Worm (Caenorhabditis elegans) whole organism, late embryonic: ENCODE measurements around the gene Y42A5A.1.

Experiments used
- C08G9.2 ChIP-seq: sonication (generic microtip); optimal IDR thresholded peaks from 2 replicates; lab custom pipeline; 2016; ENCODE audit warnings: mild to moderate bottlenecking, missing genetic modification characterization, moderate library complexity, missing compliant biosample characterization
- ahr-1 ChIP-seq: sonication (generic microtip); optimal IDR thresholded peaks from 2 replicates; lab custom pipeline; 2016; ENCODE audit warnings: missing genetic modification characterization, missing compliant biosample characterization
- ceh-14 ChIP-seq: sonication (generic microtip); optimal IDR thresholded peaks from 2 replicates; lab custom pipeline; 2016; ENCODE audit warnings: missing genotype, missing genetic modification characterization, missing compliant biosample characterization
- ceh-2 ChIP-seq: sonication (generic microtip); optimal IDR thresholded peaks from 2 replicates; lab custom pipeline; 2016; ENCODE audit warnings: missing genotype, missing genetic modification characterization, missing compliant biosample characterization
- ceh-22 ChIP-seq: sonication (generic microtip); optimal IDR thresholded peaks from 2 replicates; lab custom pipeline; 2017; ENCODE audit warnings: missing biosample characterization, missing genetic modification characterization
- ceh-30 ChIP-seq: fragments of 150-350 bp; optimal IDR thresholded peaks from 2 replicates; lab custom pipeline; 2014; ENCODE audit warnings: missing biosample characterization, missing genetic modification characterization
- ceh-31 ChIP-seq: sonication (generic microtip); optimal IDR thresholded peaks from 2 replicates; lab custom pipeline; 2016; ENCODE audit warnings: missing genetic modification characterization, missing compliant biosample characterization
- che-1 ChIP-seq: sonication (generic microtip); optimal IDR thresholded peaks from 2 replicates; lab custom pipeline; 2016; ENCODE audit warnings: mild to moderate bottlenecking, missing genetic modification characterization, missing compliant biosample characterization
- elt-2 ChIP-seq: sonication (generic microtip); optimal IDR thresholded peaks from 2 replicates; lab custom pipeline; 2016; ENCODE audit warnings: missing genetic modification reagents, missing genetic modification characterization, missing compliant biosample characterization
- hlh-30 ChIP-seq: sonication (generic microtip); optimal IDR thresholded peaks from 2 replicates; lab custom pipeline; 2017; ENCODE audit warnings: antibody characterized with exemption, missing genetic modification characterization, missing compliant biosample characterization; ENCODE audit not compliant: insufficient read depth
- hlh-6 ChIP-seq: sonication (generic microtip); optimal IDR thresholded peaks from 2 replicates; lab custom pipeline; 2016; ENCODE audit warnings: missing genotype, missing genetic modification characterization, missing compliant biosample characterization
- lim-6 ChIP-seq: sonication (generic microtip); optimal IDR thresholded peaks from 2 replicates; lab custom pipeline; 2016; ENCODE audit warnings: missing genetic modification characterization, missing compliant biosample characterization
- nfya-1 ChIP-seq: sonication (generic microtip); optimal IDR thresholded peaks from 2 replicates; lab custom pipeline; 2017; ENCODE audit warnings: missing genetic modification characterization, mild to moderate bottlenecking, missing compliant biosample characterization, antibody characterized with exemption, moderate library complexity
- odd-2 ChIP-seq: sonication (generic microtip); optimal IDR thresholded peaks from 2 replicates; lab custom pipeline; 2017; ENCODE audit warnings: antibody characterized with exemption, mild to moderate bottlenecking, missing genetic modification characterization, missing compliant biosample characterization
- pat-9 ChIP-seq: fragments of 200-800 bp; sonication (Bioruptor generic); optimal IDR thresholded peaks from 2 replicates; lab custom pipeline; 2018; ENCODE audit warnings: mild to moderate bottlenecking, missing genetic modification characterization, moderate library complexity, missing compliant biosample characterization
- pax-1 ChIP-seq: fragments of 150-350 bp; optimal IDR thresholded peaks from 2 replicates; lab custom pipeline; 2014; ENCODE audit warnings: missing biosample characterization, missing genetic modification characterization
- pha-2 ChIP-seq: sonication (generic microtip); optimal IDR thresholded peaks from 2 replicates; lab custom pipeline; 2017; ENCODE audit warnings: mild to moderate bottlenecking, missing genetic modification characterization, missing compliant biosample characterization
- pha-4 ChIP-seq: fragments of 150-350 bp; optimal IDR thresholded peaks from 2 replicates; lab custom pipeline; 2018; ENCODE audit warnings: missing biosample characterization, missing genetic modification reagents, missing genetic modification characterization
- ref-2 ChIP-seq: sonication (generic microtip); optimal IDR thresholded peaks from 2 replicates; lab custom pipeline; 2016; ENCODE audit warnings: missing genetic modification characterization, missing compliant biosample characterization
- rnt-1 ChIP-seq: sonication (generic microtip); optimal IDR thresholded peaks from 2 replicates; lab custom pipeline; 2016; ENCODE audit warnings: missing genetic modification characterization, missing compliant biosample characterization
- sox-2 ChIP-seq: fragments of 200-800 bp; sonication (Bioruptor generic); IDR thresholded peaks from 2 replicates; pipeline ENCODE4 v1.3.6; 2022; ENCODE audit warnings: missing genetic modification reagents, missing genetic modification characterization, missing compliant biosample characterization
- tbx-7 ChIP-seq: sonication (generic microtip); optimal IDR thresholded peaks from 2 replicates; lab custom pipeline; 2016; ENCODE audit warnings: missing genotype, missing genetic modification characterization, missing compliant biosample characterization
- unc-42 ChIP-seq: sonication (generic microtip); optimal IDR thresholded peaks from 2 replicates; lab custom pipeline; 2016; ENCODE audit warnings: missing genotype, missing genetic modification characterization, missing compliant biosample characterization
- zip-5 ChIP-seq: sonication (generic microtip); optimal IDR thresholded peaks from 2 replicates; lab custom pipeline; 2016; ENCODE audit warnings: missing genetic modification characterization, missing compliant biosample characterization

The Y42A5A.1 gene

DNA sequence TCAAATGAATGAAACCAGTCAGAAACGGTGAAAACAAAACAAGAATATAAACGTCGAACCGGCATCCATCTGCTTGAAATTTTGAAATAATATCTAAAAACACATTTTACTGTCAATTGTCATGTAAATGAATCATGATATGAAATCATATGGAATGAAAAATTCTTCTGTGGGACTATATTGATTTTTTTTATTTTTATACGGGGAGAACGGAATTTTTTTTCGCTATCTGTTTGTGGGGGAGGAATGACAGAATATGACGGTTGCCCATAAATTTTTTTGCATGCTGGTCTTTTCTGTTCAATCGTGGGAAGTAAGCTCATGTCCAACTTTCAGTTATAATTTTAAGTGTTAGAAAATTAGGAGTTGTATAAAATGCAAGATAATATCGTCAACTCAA lies 56.9 kb downstream of the Y42A5A.1 start, which contains the start of gene C06H2.7:
TSS of gene C06H2.7 (minus strand) at position 101 of the 400 bp plus-strand sequence.
- TF ChIP-seq nfya-1 (no peak), unc-42 (tag; lab: Kevin White, UChicago) (no peak), ref-2 (tag; lab: Kevin White, UChicago) (no peak), sox-2 (GFP tag; lab: Robert Waterston, UW) (no peak), hlh-6 (tag; lab: Kevin White, UChicago) (no peak), che-1 (tag; lab: Kevin White, UChicago) (no peak), ahr-1 (tag; lab: Kevin White, UChicago) (no peak), pha-2 (tag; lab: Kevin White, UChicago) (no peak), ceh-2 (tag; lab: Kevin White, UChicago) (no peak), pax-1 (no peak), ceh-31 (tag; lab: Kevin White, UChicago) (no peak), tbx-7 (tag; lab: Kevin White, UChicago) (no peak)
- TF ChIP-seq, all 69 proteins: peak for 0

DNA sequence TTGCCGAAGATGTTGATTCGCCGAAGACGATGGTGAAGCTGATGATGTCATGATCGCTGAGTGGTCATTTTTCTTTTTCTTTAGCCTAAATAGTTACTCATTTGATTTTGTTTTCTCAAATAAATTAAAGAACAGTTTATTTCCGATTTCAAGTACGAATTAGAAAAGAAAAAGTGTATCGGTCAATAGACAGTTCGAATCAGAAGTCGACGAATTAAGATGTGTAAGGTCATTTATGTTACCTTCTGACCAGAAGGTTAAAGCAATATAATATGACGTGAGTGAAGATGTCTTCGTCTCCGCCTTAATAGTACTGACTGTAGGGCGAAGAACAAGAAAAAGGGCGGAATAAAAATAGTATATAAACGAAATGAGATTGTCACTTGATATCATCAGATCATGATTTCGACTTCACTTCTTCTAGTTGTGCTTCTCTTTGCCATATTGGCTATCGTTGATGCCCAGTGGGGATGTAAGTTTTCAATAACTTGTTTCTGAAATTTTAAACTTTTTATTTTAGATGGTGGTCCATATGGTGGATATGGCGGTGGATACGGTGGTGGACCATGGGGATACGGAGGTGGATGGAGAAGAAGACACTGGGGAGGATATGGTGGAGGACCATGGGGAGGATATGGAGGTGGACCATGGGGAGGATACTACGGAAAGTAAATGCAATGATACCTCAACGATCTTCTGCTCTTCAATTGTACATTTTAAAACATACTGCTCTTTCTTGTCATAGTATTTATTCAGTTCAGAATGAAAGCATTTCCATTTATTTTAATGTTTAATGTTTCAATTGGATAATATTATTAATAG lies 59.4 kb downstream of the Y42A5A.1 start, which contains the start of the genes T19C4.24 and nlp-33:
TSS of gene T19C4.24 (minus strand) at position 51 of the 822 bp plus-strand sequence.
TSS of gene nlp-33 (plus strand) at position 389 of the 822 bp plus-strand sequence.
- TF ChIP-seq ceh-30 (tag; lab: Kevin White, UChicago) = no peak
- no peak for TF ChIP-seq lim-6 (tag; lab: Kevin White, UChicago)
- no peak for TF ChIP-seq che-1 (tag; lab: Kevin White, UChicago)
- TF ChIP-seq elt-2 = no peak
- no peak for TF ChIP-seq hlh-30 (tag; lab: Kevin White, UChicago)
- TF ChIP-seq odd-2 = no peak
- TF ChIP-seq nfya-1 = no peak
- no peak for TF ChIP-seq pat-9 (tag; lab: Kevin White, UChicago)
- no peak for TF ChIP-seq pha-4
- TF ChIP-seq ceh-22 (tag; lab: Kevin White, UChicago) = no peak
- TF ChIP-seq C08G9.2 = no peak
- no peak for TF ChIP-seq rnt-1 (tag; lab: Kevin White, UChicago)
- no peak for TF ChIP-seq ref-2 (tag; lab: Kevin White, UChicago)
- TF ChIP-seq ceh-31 (tag; lab: Kevin White, UChicago) = no peak
- TF ChIP-seq ceh-14 = no peak
- no peak for TF ChIP-seq zip-5
